Fruit fly (Drosophila melanogaster): ENCODE measurements around the gene CG2818.

The CG2818 gene

dm6 chr2L:3698992-3699514 lies 14.1 kb upstream of the CG2818 start, which contains the start of the genes CG10031 and CG42464:
CG10031 (minus strand) TSS chr2L:3699092.
CG42464 (plus strand) TSS chr2L:3699464.
- TF ChIP-seq CG8478 (optimal IDR thresholded peaks at IDR 0.05), result no peak
- no peak for TF ChIP-seq CTCF (optimal IDR thresholded peaks at IDR 0.05)

dm6 chr2L:3699895-3700294 lies 13.3 kb upstream of the CG2818 start, which contains the start of gene CG42465:
CG42465 (plus strand) TSS chr2L:3700195.
- TF ChIP-seq CTCF (optimal IDR thresholded peaks at IDR 0.05) (no peak), CG8478 (optimal IDR thresholded peaks at IDR 0.05) (no peak)

DNA sequence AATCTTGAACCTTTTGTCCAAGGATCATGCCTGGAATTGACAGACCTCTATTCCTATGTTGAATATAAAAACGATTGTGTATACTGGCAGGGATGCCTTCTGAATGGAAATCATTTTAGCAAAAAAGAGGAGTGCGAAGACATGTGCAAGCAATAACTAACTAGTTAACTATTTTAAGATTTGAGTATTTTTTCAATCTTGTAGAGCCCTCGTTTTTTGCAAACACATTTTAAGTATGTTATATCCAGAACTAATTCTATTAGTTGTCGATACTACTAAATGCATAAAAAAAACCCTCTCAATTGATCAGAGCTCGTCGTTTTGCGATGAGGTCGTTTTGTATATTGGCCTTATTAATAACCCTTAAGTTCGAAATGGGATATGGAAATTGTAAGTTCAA lies 12.8 kb upstream of the CG2818 start, which contains the start of gene Sfp24C1:
Sfp24C1 (plus strand) TSS at position 301 of the 400 bp plus-strand sequence.
- TF ChIP-seq CG8478 (optimal IDR thresholded peaks at IDR 0.05) (no peak), CTCF (optimal IDR thresholded peaks at IDR 0.05) (no peak)

dm6 chr2L:3700990-3701389 lies 12.2 kb upstream of the CG2818 start, which contains the start of gene CG42467:
CG42467 (plus strand) TSS chr2L:3701290.
- TF ChIP-seq CG8478 (optimal IDR thresholded peaks at IDR 0.05) (no peak), CTCF (optimal IDR thresholded peaks at IDR 0.05) (no peak)

DNA sequence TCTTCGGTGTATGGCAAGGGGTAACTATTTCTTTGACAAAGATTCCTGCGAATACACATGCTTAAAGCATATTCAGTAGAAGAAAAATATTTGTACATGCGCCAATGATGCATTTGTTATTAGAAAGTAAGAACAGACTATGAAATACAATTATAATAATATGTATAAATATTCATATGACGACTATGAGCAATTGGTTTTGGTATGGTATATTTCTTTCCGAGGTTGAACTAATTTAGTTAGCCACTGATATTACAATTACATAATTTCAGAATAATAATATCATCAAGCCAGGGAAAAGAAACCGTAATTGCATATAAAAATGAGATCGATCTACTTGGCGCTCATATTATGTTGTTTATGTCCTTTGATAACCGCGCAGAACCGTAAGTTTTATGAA lies 11.6 kb upstream of the CG2818 start, which contains the start of gene CG43145:
CG43145 (plus strand) TSS at position 301 of the 400 bp plus-strand sequence.
- TF ChIP-seq CTCF (optimal IDR thresholded peaks at IDR 0.05) (no peak), CG8478 (optimal IDR thresholded peaks at IDR 0.05) (no peak)

dm6 chr2L:3703260-3703659 lies 9.9 kb upstream of the CG2818 start, which contains the start of gene CG2816:
CG2816 (plus strand) TSS chr2L:3703659.
- no peak for TF ChIP-seq CG8478 (optimal IDR thresholded peaks at IDR 0.05)
- no peak for TF ChIP-seq CTCF (optimal IDR thresholded peaks at IDR 0.05)

DNA sequence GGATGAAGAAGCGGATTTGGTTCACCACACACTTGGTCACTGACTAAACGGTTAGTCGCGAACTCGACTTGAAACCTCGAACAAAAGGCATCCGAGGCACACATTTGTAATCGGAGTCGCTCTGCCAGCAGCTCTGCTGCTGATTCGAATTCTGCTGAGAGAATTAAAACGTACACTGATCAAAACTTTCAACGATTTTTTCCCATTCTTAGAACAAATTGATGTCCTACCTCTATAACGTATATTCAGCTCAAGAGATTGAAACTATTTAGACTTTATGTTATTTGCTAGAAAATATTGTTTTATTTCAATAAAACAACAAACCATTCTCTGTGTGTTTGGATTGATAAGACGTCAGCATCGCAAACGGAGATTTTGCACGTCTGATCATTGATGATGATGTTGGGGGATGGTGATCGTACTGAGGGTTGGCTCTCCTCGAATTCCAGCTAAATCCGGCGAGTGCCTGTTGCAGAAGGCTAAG lies 7.7 kb upstream of the CG2818 start, which contains the start of gene CG31778:
CG31778 (minus strand) TSS at position 51 of the 484 bp plus-strand sequence.
- TF ChIP-seq CG8478 (optimal IDR thresholded peaks at IDR 0.05), result no peak
- TF ChIP-seq CTCF (optimal IDR thresholded peaks at IDR 0.05), result no peak

dm6 chr2L:3706963-3707362 lies 6.2 kb upstream of the CG2818 start, which contains the start of gene CG31777:
CG31777 (minus strand) TSS chr2L:3707063.
- TF ChIP-seq CTCF (optimal IDR thresholded peaks at IDR 0.05) (no peak), CG8478 (optimal IDR thresholded peaks at IDR 0.05) (no peak)

DNA sequence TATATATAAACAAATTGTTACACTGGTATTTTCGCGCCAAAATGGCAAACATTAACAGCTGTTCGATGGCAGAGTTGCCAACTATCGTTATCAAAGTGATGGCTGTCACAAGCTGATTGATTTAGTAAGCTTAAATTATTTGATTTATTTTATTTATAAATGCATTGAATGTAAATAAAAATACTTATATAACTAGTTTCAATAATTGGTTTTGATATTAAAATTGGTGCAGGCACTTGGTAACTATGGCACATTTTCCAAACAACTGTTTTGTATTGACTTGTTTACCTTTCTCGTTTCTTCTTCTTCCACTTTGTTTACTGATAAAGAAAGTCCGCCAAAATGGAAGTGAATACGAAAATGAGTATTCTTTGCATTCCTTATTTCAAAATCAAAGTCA lies 1.5 kb upstream of the CG2818 start, which contains the start of gene cutlet:
cutlet (minus strand) TSS at position 84 of the 400 bp plus-strand sequence.
- TF ChIP-seq CTCF (optimal IDR thresholded peaks at IDR 0.05) (no peak), CG8478 (optimal IDR thresholded peaks at IDR 0.05) (no peak)

- no peak for TF ChIP-seq CG8478 (optimal IDR thresholded peaks at IDR 0.05)
- TF ChIP-seq CTCF (optimal IDR thresholded peaks at IDR 0.05), result no peak
These were observed 491 bp downstream of the CG2818 start for dm6 chr2L:3713545-3714156.

dm6 chr2L:3717673-3718235 lies 4.6 kb downstream of the CG2818 start, which contains the start of the genes lectin-24A and Shaw:
lectin-24A (minus strand) TSS chr2L:3717773.
Shaw (plus strand) TSS chr2L:3718185.
- TF ChIP-seq CG8478 (optimal IDR thresholded peaks at IDR 0.05), result no peak
- TF ChIP-seq CTCF (optimal IDR thresholded peaks at IDR 0.05), result no peak

DNA sequence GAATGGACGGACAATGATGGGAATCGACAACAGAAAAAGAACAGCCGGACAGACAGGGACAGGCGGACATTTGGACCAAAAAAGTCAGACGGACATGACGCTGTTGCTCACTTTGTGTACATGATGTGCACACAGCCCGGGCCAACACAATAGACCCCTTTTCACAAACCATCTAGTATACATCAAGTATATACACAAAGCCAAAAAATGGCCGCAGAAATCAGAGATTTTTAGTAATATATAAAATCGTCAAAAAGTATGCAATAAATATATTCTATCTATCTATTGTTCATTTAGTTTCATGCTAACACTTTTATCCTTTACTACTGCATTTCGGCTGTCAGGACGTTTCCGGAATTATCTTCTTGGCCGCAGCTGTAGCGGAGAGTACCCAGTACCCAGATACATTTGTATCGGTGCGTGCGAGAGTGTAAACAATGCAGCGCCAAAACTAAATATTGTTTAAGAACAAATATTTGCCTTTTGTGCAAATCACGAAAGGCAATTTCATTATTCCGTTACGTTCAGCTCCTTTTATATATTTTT lies 6.3 kb downstream of the CG2818 start:
- TF ChIP-seq CTCF (optimal IDR thresholded peaks at IDR 0.05) (no peak), CG8478 (optimal IDR thresholded peaks at IDR 0.05) (no peak)

- TF ChIP-seq CG8478 (optimal IDR thresholded peaks at IDR 0.05), result no peak
- TF ChIP-seq CTCF (optimal IDR thresholded peaks at IDR 0.05), result no peak
These were observed 16.5 kb downstream of the CG2818 start for dm6 chr2L:3729635-3730034.

- TF ChIP-seq CTCF (optimal IDR thresholded peaks at IDR 0.05) (no peak), CG8478 (optimal IDR thresholded peaks at IDR 0.05) (no peak)
These were observed 17.2 kb downstream of the CG2818 start, which contains the start of gene CG10019 for dm6 chr2L:3730182-3730975. CG10019 (plus strand) TSS chr2L:3730466.
